Fruit fly (Drosophila melanogaster) whole organism, embryonic: ENCODE results near the gene wcy.
A peak's percentile ranks its signal among the peaks of the same experiment; 100 is the strongest.

Experiments used
- Awh ChIP-seq: fragments of 200-800 bp; sonication (Bioruptor generic); IDR thresholded peaks from 2 replicates; pipeline ENCODE4, ENCODE4 v1.3.6; 2022; ENCODE audit warnings: missing biosample characterization, missing genetic modification characterization
- BEAF-32 ChIP-seq: fragments of 200-800 bp; sonication (Bioruptor generic); optimal IDR thresholded peaks from 3 replicates; lab custom pipeline; 2017; ENCODE audit warnings: missing biosample characterization, missing genetic modification characterization, mild to moderate bottlenecking, moderate library complexity, missing genetic modification reagents
- Bteb2 ChIP-seq: fragments of 200-800 bp; sonication (Bioruptor generic); optimal IDR thresholded peaks from 2 replicates; lab custom pipeline; 2016; ENCODE audit warnings: missing biosample characterization, missing genetic modification characterization
- CG1024 ChIP-seq: fragments of 200-800 bp; sonication (Bioruptor generic); IDR thresholded peaks from 2 replicates; pipeline ENCODE4 v1.3.6; 2022; ENCODE audit warnings: missing biosample characterization, missing genetic modification characterization
- CG11093 ChIP-seq: fragments of 200-800 bp; sonication (Bioruptor generic); IDR thresholded peaks from 3 replicates; pipeline ENCODE4 v1.3.6; 2022; ENCODE audit warnings: missing biosample characterization, missing genetic modification characterization
- CG12104 ChIP-seq: fragments of 200-800 bp; sonication (Bioruptor generic); optimal IDR thresholded peaks from 3 replicates; lab custom pipeline; 2016; ENCODE audit warnings: missing biosample characterization, missing genetic modification characterization
- CG12299 ChIP-seq: fragments of 200-800 bp; sonication (Bioruptor generic); optimal IDR thresholded peaks from 2 replicates; lab custom pipeline; 2018; ENCODE audit warnings: missing biosample characterization, mild to moderate bottlenecking, missing genetic modification characterization
- CG17186 ChIP-seq: fragments of 200-800 bp; sonication (Bioruptor generic); optimal IDR thresholded peaks from 3 replicates; lab custom pipeline; 2017; ENCODE audit warnings: missing biosample characterization, missing genetic modification reagents, missing genetic modification characterization
- CG17359 ChIP-seq: fragments of 200-800 bp; sonication (Bioruptor generic); optimal IDR thresholded peaks from 3 replicates; lab custom pipeline; 2018; ENCODE audit warnings: missing biosample characterization, mild to moderate bottlenecking, missing genetic modification characterization, moderate library complexity
- CG17385 ChIP-seq: fragments of 200-800 bp; sonication (Bioruptor generic); optimal IDR thresholded peaks from 3 replicates; lab custom pipeline; 2018; ENCODE audit warnings: missing biosample characterization, mild to moderate bottlenecking, missing genetic modification characterization
- CG2712 ChIP-seq: fragments of 200-800 bp; optimal IDR thresholded peaks from 3 replicates; lab custom pipeline; 2019; ENCODE audit warnings: missing biosample characterization, mild to moderate bottlenecking, missing genetic modification characterization, moderate library complexity
- CG3281 ChIP-seq: fragments of 200-800 bp; sonication (Bioruptor generic); optimal IDR thresholded peaks from 3 replicates; lab custom pipeline; 2017; ENCODE audit warnings: missing biosample characterization, mild to moderate bottlenecking, missing genetic modification characterization
- CG5245 ChIP-seq: fragments of 200-800 bp; sonication (Bioruptor generic); optimal IDR thresholded peaks from 3 replicates; lab custom pipeline; 2016; ENCODE audit warnings: missing biosample characterization, missing genetic modification characterization
- CG8281 ChIP-seq: fragments of 200-800 bp; sonication (Bioruptor generic); optimal IDR thresholded peaks from 2 replicates; lab custom pipeline; 2018; ENCODE audit warnings: missing biosample characterization, mild to moderate bottlenecking, missing genetic modification characterization, moderate library complexity
- CG8359 ChIP-seq: fragments of 200-800 bp; sonication (Bioruptor generic); optimal IDR thresholded peaks from 2 replicates; lab custom pipeline; 2017; ENCODE audit warnings: missing biosample characterization, mild to moderate bottlenecking, missing genetic modification characterization, borderline replicate concordance
- Dip3 ChIP-seq: fragments of 200-800 bp; sonication (Bioruptor generic); optimal IDR thresholded peaks from 3 replicates; lab custom pipeline; 2016; ENCODE audit warnings: missing biosample characterization, missing genetic modification characterization
- Dll ChIP-seq: fragments of 200-800 bp; sonication (Bioruptor generic); IDR thresholded peaks from 4 replicates; pipeline ENCODE4 v1.3.6; 2022; ENCODE audit warnings: missing biosample characterization, missing genetic modification characterization; ENCODE audit not compliant: partially characterized antibody
- Dp ChIP-seq: fragments of 200-800 bp; sonication (Bioruptor generic); optimal IDR thresholded peaks from 2 replicates; lab custom pipeline; 2018; ENCODE audit warnings: missing biosample characterization, mild to moderate bottlenecking, missing genetic modification characterization, moderate library complexity
- ERR ChIP-seq: fragments of 200-800 bp; sonication (Bioruptor generic); optimal IDR thresholded peaks from 2 replicates; lab custom pipeline; 2016; ENCODE audit warnings: missing biosample characterization, missing genetic modification characterization
- Fer1 ChIP-seq: fragments of 200-800 bp; sonication (Bioruptor generic); optimal IDR thresholded peaks from 2 replicates; lab custom pipeline; 2017; ENCODE audit warnings: missing biosample characterization, mild to moderate bottlenecking, missing genetic modification characterization
- Med ChIP-seq: fragments of 200-800 bp; sonication (Bioruptor generic); peaks from one replicate; lab custom pipeline; 2016; ENCODE audit warnings: missing biosample characterization, missing genetic modification characterization, mild to moderate bottlenecking, inconsistent platforms, moderate library complexity
- Mrtf ChIP-seq: fragments of 200-800 bp; sonication (Bioruptor generic); IDR thresholded peaks from 3 replicates; pipeline ENCODE4 v1.3.6; 2022; ENCODE audit warnings: missing biosample characterization, missing genetic modification characterization
- NFAT ChIP-seq: fragments of 200-800 bp; sonication (Bioruptor generic); IDR thresholded peaks from 2 replicates; pipeline ENCODE4 v1.3.6; 2022; ENCODE audit warnings: missing biosample characterization, missing genetic modification characterization
- Nf-YB ChIP-seq: fragments of 200-800 bp; sonication (Bioruptor generic); optimal IDR thresholded peaks from 3 replicates; lab custom pipeline; 2019; ENCODE audit warnings: missing biosample characterization, mild to moderate bottlenecking, missing genetic modification characterization, moderate library complexity
- Nf-YC ChIP-seq: fragments of 200-800 bp; optimal IDR thresholded peaks from 3 replicates; lab custom pipeline; 2019; ENCODE audit warnings: missing biosample characterization, mild to moderate bottlenecking, missing genetic modification characterization, moderate library complexity
- Rx ChIP-seq: fragments of 200-800 bp; sonication (Bioruptor generic); IDR thresholded peaks from 2 replicates; pipeline ENCODE4 v1.3.6; 2022; ENCODE audit warnings: missing biosample characterization, missing genetic modification characterization
- ash1 ChIP-seq: fragments of 200-800 bp; sonication (Bioruptor generic); optimal IDR thresholded peaks from 2 replicates; lab custom pipeline; 2018; ENCODE audit warnings: missing biosample characterization, mild to moderate bottlenecking, missing genetic modification characterization
- bbx ChIP-seq: fragments of 200-800 bp; sonication (Bioruptor generic); IDR thresholded peaks from 2 replicates; pipeline ENCODE4 v1.3.6; 2022; ENCODE audit warnings: missing biosample characterization, missing genetic modification characterization; ENCODE audit not compliant: partially characterized antibody
- cato ChIP-seq: fragments of 200-800 bp; sonication (Bioruptor generic); optimal IDR thresholded peaks from 2 replicates; lab custom pipeline; 2016; ENCODE audit warnings: missing biosample characterization, missing genetic modification characterization, borderline replicate concordance
- croc ChIP-seq: fragments of 200-800 bp; sonication (Bioruptor generic); conservative IDR thresholded peaks from 3 replicates; pipeline ENCODE4 v1.3.6; 2022; ENCODE audit warnings: missing biosample characterization, missing genetic modification characterization
- crol ChIP-seq: fragments of 200-800 bp; sonication (Bioruptor generic); IDR thresholded peaks from 2 replicates; pipeline ENCODE4 v1.3.6; 2022; ENCODE audit warnings: missing biosample characterization, missing genetic modification characterization
- da ChIP-seq: fragments of 200-800 bp; sonication (Bioruptor generic); optimal IDR thresholded peaks from 2 replicates; lab custom pipeline; 2016; ENCODE audit warnings: missing biosample characterization, missing genetic modification characterization
- dpn ChIP-seq, 2 experiments: fragments of 200-800 bp; sonication (Bioruptor generic); optimal IDR thresholded peaks; 3 replicates each; lab custom pipeline; 2016; ENCODE audit warnings: missing biosample characterization in 2 of 2, missing genetic modification characterization in 2 of 2
- gce ChIP-seq: fragments of 200-800 bp; sonication (Bioruptor generic); IDR thresholded peaks from 3 replicates; pipeline ENCODE4 v1.3.6; 2022; ENCODE audit warnings: missing biosample characterization, missing genetic modification characterization
- grn ChIP-seq: fragments of 200-800 bp; sonication (Bioruptor generic); optimal IDR thresholded peaks from 3 replicates; lab custom pipeline; 2017; ENCODE audit warnings: missing biosample characterization, missing genetic modification characterization
- jigr1 ChIP-seq: fragments of 200-800 bp; sonication (Bioruptor generic); IDR thresholded peaks from 3 replicates; pipeline ENCODE4 v1.3.6; 2022; ENCODE audit warnings: missing biosample characterization, missing genetic modification characterization
- lbe ChIP-seq: fragments of 200-800 bp; sonication (Bioruptor generic); optimal IDR thresholded peaks from 2 replicates; lab custom pipeline; 2016; ENCODE audit warnings: missing biosample characterization, mild to moderate bottlenecking, missing genetic modification characterization
- nau ChIP-seq: fragments of 200-800 bp; sonication (Bioruptor generic); optimal IDR thresholded peaks from 3 replicates; lab custom pipeline; 2017; ENCODE audit warnings: missing biosample characterization, mild to moderate bottlenecking, missing genetic modification characterization, missing genetic modification reagents
- org-1 ChIP-seq: fragments of 200-800 bp; sonication (Bioruptor generic); optimal IDR thresholded peaks from 2 replicates; lab custom pipeline; 2017; ENCODE audit warnings: missing biosample characterization, missing genetic modification characterization
- prd ChIP-seq, 3 experiments: fragments of >200 bp in 2 of 3; fragments of 200-800 bp in 1 of 3; sonication (Bioruptor generic) in 1 of 3; optimal IDR thresholded peaks in 2 of 3; IDR thresholded peaks in 1 of 3; 2 replicates in 2 of 3; 3 replicates in 1 of 3; pipeline versions ENCODE4 v1.3.6 to Lab custom; 2017 to 2022; ENCODE audit warnings: missing biosample characterization in 1 of 3, missing genetic modification characterization in 1 of 3
- pum ChIP-seq: fragments of 200-800 bp; sonication (Bioruptor generic); optimal IDR thresholded peaks from 2 replicates; lab custom pipeline; 2016; ENCODE audit warnings: missing biosample characterization, missing genetic modification characterization
- sima ChIP-seq: fragments of 200-800 bp; sonication (Bioruptor generic); optimal IDR thresholded peaks from 2 replicates; lab custom pipeline; 2016; ENCODE audit warnings: missing biosample characterization, missing genetic modification characterization
- slou ChIP-seq: fragments of 200-800 bp; sonication (Bioruptor generic); optimal IDR thresholded peaks from 3 replicates; lab custom pipeline; 2016; ENCODE audit warnings: missing biosample characterization, missing genetic modification characterization
- sr ChIP-seq: fragments of 200-800 bp; sonication (Bioruptor generic); IDR thresholded peaks from 3 replicates; pipeline ENCODE4 v1.3.6; 2022; ENCODE audit warnings: missing biosample characterization, missing genetic modification characterization
- usp ChIP-seq: fragments of >200 bp; optimal IDR thresholded peaks from 2 replicates; lab custom pipeline; 2017; ENCODE audit warnings: missing biosample characterization, missing genetic modification characterization
- wdn ChIP-seq: fragments of 200-800 bp; sonication (Bioruptor generic); IDR thresholded peaks from 2 replicates; pipeline ENCODE4 v1.3.6; 2022; ENCODE audit warnings: missing biosample characterization, missing genetic modification characterization
- wek ChIP-seq: fragments of 200-800 bp; sonication (Bioruptor generic); optimal IDR thresholded peaks from 3 replicates; lab custom pipeline; 2018; ENCODE audit warnings: missing biosample characterization, mild to moderate bottlenecking, missing genetic modification characterization, moderate library complexity
- wor ChIP-seq: fragments of 200-800 bp; sonication (Bioruptor generic); IDR thresholded peaks from 2 replicates; pipeline ENCODE4 v1.3.6; 2022; ENCODE audit warnings: missing biosample characterization, missing genetic modification characterization
- zfh2 ChIP-seq: fragments of 200-800 bp; sonication (Bioruptor generic); optimal IDR thresholded peaks from 2 replicates; lab custom pipeline; 2016; ENCODE audit warnings: missing biosample characterization, missing genetic modification characterization

Gene wcy

dm6 chrX:17091062-17091904, 13.6 kb upstream of the wcy start, which contains the start of the genes CG16700 and CG4991 (continued):
- TF ChIP-seq CG11093 (GFP tag; lab: Robert Waterston, UW) (peak; percentile 39; the same call in 1 of the 3 replicates), sr (GFP tag; lab: Robert Waterston, UW) (no peak; the same call in 2 of the 3 replicates), ERR (no peak), org-1 (GFP tag; lab: Kevin White, UChicago) (peak; percentile 70), Dip3 (no peak), sima (GFP tag; lab: Kevin White, UChicago) (no peak), pum (no peak), wek (GFP tag; lab: Kevin White, UChicago) (no peak), CG12104 (GFP tag; lab: Kevin White, UChicago) (peak; percentile 76), slou (GFP tag; lab: Kevin White, UChicago) (peak; percentile 78), Dp (no peak), crol (no peak), CG8359 (GFP tag; lab: Kevin White, UChicago) (peak; percentile 31), bbx (GFP tag; lab: Robert Waterston, UW) (no peak), CG17359 (tag; lab: Kevin White, UChicago) (peak; percentile 70), prd (optimal IDR thresholded peaks at IDR 0.05; lab: Kevin White, UChicago) (no peak), prd (GFP tag; IDR thresholded peaks at IDR 0.05; lab: Robert Waterston, UW) (peak; percentile 87), CG8281 (tag; lab: Kevin White, UChicago) (peak; percentile 43), dpn (GFP tag; optimal IDR thresholded peaks at IDR 0.05; lab: Kevin White, UChicago) (peak; percentile 5 to 69), CG17186 (GFP tag; lab: Kevin White, UChicago) (no peak), da (no peak), croc (GFP tag; lab: Robert Waterston, UW) (peak; percentile 65), CG2712 (tag; lab: Kevin White, UChicago) (peak; percentile 91), Med (GFP tag; lab: Kevin White, UChicago) (peak; percentile 83), Mrtf (peak; percentile 58; the same call in 1 of the 3 replicates), CG17385 (GFP tag; lab: Kevin White, UChicago) (peak; percentile 78), cato (GFP tag; lab: Kevin White, UChicago) (no peak), CG5245 (peak; percentile 13), usp (GFP tag; lab: Kevin White, UChicago) (no peak), CG1024 (GFP tag; lab: Robert Waterston, UW) (no peak), Nf-YB (peak; percentile 72), Bteb2 (GFP tag; lab: Kevin White, UChicago) (peak; percentile 18), grn (GFP tag; lab: Kevin White, UChicago) (no peak), wor (GFP tag; lab: Robert Waterston, UW) (peak; percentile 58; the same call in 1 of the 2 replicates), Fer1 (GFP tag; lab: Kevin White, UChicago) (peak; percentile 80), Rx (GFP tag; lab: Robert Waterston, UW) (peak; percentile 61), lbe (no peak), CG3281 (GFP tag; lab: Kevin White, UChicago) (peak; percentile 84), zfh2 (no peak), NFAT (GFP tag; lab: Robert Waterston, UW) (peak; percentile 67), Nf-YC (peak; percentile 83), nau (GFP tag; lab: Kevin White, UChicago) (peak; percentile 39), wdn (GFP tag; lab: Robert Waterston, UW) (peak; percentile 50), jigr1 (GFP tag; lab: Robert Waterston, UW) (peak; percentile 60; the same call in 1 of the 3 replicates), gce (GFP tag; lab: Robert Waterston, UW) (no peak), Dll (GFP tag; lab: Robert Waterston, UW) (no peak), CG12299 (tag; lab: Kevin White, UChicago) (peak; percentile 63), BEAF-32 (GFP tag; lab: Kevin White, UChicago) (no peak), Awh (GFP tag; lab: Robert Waterston, UW) (no peak), ash1 (GFP tag; lab: Kevin White, UChicago) (no peak)
